Worm (Caenorhabditis elegans) whole organism, early embryonic: Measurements from ENCODE around the gene srh-122.

ENCODE experiments used
- F13C5.2 ChIP-seq: sonication (generic microtip); optimal IDR thresholded peaks from 2 replicates; lab custom pipeline; 2017; ENCODE audit warnings: mild to moderate bottlenecking, missing genetic modification characterization, inconsistent platforms, missing compliant biosample characterization
- aly-1 ChIP-seq: sonication (generic microtip); optimal IDR thresholded peaks from 2 replicates; lab custom pipeline; 2016; ENCODE audit warnings: missing genetic modification characterization, missing compliant biosample characterization
- ceh-13 ChIP-seq: fragments of 200-800 bp; sonication (Bioruptor generic); optimal IDR thresholded peaks from 2 replicates; lab custom pipeline; 2018; ENCODE audit warnings: mild to moderate bottlenecking, missing genetic modification characterization, missing compliant biosample characterization
- ets-7 ChIP-seq: sonication (generic microtip); optimal IDR thresholded peaks from 2 replicates; lab custom pipeline; 2016; ENCODE audit warnings: missing genotype, missing genetic modification characterization, missing compliant biosample characterization
- hmbx-1 ChIP-seq: sonication (generic microtip); optimal IDR thresholded peaks from 2 replicates; lab custom pipeline; 2016; ENCODE audit warnings: mild to moderate bottlenecking, missing genetic modification characterization, missing compliant biosample characterization
- hnd-1 ChIP-seq: sonication (generic microtip); optimal IDR thresholded peaks from 2 replicates; lab custom pipeline; 2016; ENCODE audit warnings: missing genetic modification characterization, missing compliant biosample characterization
- sea-1 ChIP-seq: fragments of 200-800 bp; sonication (Bioruptor generic); conservative IDR thresholded peaks from 2 replicates; pipeline ENCODE4 v1.3.6; 2022; ENCODE audit warnings: missing genetic modification characterization, missing compliant biosample characterization
- tbx-37 ChIP-seq: fragments of 200-800 bp; sonication (Bioruptor generic); conservative IDR thresholded peaks from 2 replicates; pipeline ENCODE4 v1.3.6; 2022; ENCODE audit warnings: missing genetic modification reagents, missing genetic modification characterization, missing compliant biosample characterization

DNA sequence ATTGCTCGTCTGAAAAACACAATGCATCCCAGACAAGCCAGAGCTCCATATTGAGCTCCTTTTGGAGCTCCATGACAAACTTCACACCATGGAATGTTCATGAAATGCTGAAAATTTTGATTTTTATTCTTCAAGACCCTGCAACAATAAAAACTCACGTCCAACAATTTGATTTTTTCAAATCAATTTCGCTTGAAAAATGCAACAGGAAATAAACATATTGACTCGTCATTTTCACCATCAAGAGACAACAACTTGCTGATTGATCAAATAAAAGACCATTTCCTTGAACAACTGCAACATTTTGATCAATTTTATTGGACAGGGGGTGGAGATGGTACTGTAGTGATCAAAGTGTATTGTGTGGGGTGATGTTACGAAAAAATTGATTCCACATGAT is 8.1 kb downstream of the srh-122 start, which contains the start of gene nhr-269:
- TF ChIP-seq ets-7 (tag; lab: Kevin White, UChicago) = no peak
- no peak for TF ChIP-seq sea-1
- no peak for TF ChIP-seq F13C5.2 (tag; lab: Kevin White, UChicago)
- TF ChIP-seq ceh-13 (GFP tag; lab: Kevin White, UChicago) = no peak
- TF ChIP-seq hnd-1 = no peak
- TF ChIP-seq tbx-37 (GFP tag; lab: Robert Waterston, UW) = no peak
- TF ChIP-seq aly-1 (tag; lab: Kevin White, UChicago) = no peak
- no peak for TF ChIP-seq hmbx-1
